Fruit fly (Drosophila melanogaster) whole organism, prepupa: Measurements from ENCODE around the gene CG14780.

ENCODE experiments used
- Blimp-1 ChIP-seq: fragments of 200-800 bp; sonication (Bioruptor generic); optimal IDR thresholded peaks from 3 replicates; lab custom pipeline; 2017; ENCODE audit warnings: missing biosample characterization, missing genetic modification characterization, mild to moderate bottlenecking, moderate library complexity, missing genetic modification reagents
- CG10631 ChIP-seq: fragments of 200-800 bp; sonication (Bioruptor generic); optimal IDR thresholded peaks from 2 replicates; lab custom pipeline; 2016; ENCODE audit warnings: missing biosample characterization, missing genetic modification characterization
- CG10669 ChIP-seq: fragments of 200-800 bp; sonication (Bioruptor generic); optimal IDR thresholded peaks from 3 replicates; lab custom pipeline; 2018; ENCODE audit warnings: missing biosample characterization, mild to moderate bottlenecking, missing genetic modification characterization, moderate library complexity
- CG11762 ChIP-seq: fragments of 200-800 bp; sonication (Bioruptor generic); optimal IDR thresholded peaks from 3 replicates; lab custom pipeline; 2016; ENCODE audit warnings: missing biosample characterization, missing genetic modification characterization; ENCODE audit not compliant: insufficient read depth
- CG11902 ChIP-seq: fragments of 200-800 bp; sonication (Bioruptor generic); optimal IDR thresholded peaks from 3 replicates; lab custom pipeline; 2016; ENCODE audit warnings: missing biosample characterization, missing genetic modification characterization
- CG15336 ChIP-seq: fragments of 200-800 bp; sonication (Bioruptor generic); IDR thresholded peaks from 2 replicates; pipeline ENCODE4 v1.3.6; 2022; ENCODE audit warnings: missing biosample characterization, missing genetic modification characterization
- CG1621 ChIP-seq: fragments of 200-800 bp; sonication (Bioruptor generic); optimal IDR thresholded peaks from 3 replicates; lab custom pipeline; 2018; ENCODE audit warnings: missing biosample characterization, mild to moderate bottlenecking, missing genetic modification characterization
- CG34406 ChIP-seq: fragments of 200-800 bp; sonication (Bioruptor generic); optimal IDR thresholded peaks from 3 replicates; lab custom pipeline; 2016; ENCODE audit warnings: missing biosample characterization, missing genetic modification characterization
- CG3919 ChIP-seq: fragments of 200-800 bp; sonication (Bioruptor generic); optimal IDR thresholded peaks from 3 replicates; lab custom pipeline; 2016; ENCODE audit warnings: missing biosample characterization, missing genetic modification characterization
- CG6163 ChIP-seq: fragments of 200-800 bp; sonication (Bioruptor generic); IDR thresholded peaks from 3 replicates; pipeline ENCODE4 v1.3.6; 2022; ENCODE audit warnings: missing biosample characterization, missing genetic modification characterization
- CG6276 ChIP-seq: fragments of 200-800 bp; sonication (Bioruptor generic); optimal IDR thresholded peaks from 2 replicates; lab custom pipeline; 2017; ENCODE audit warnings: missing biosample characterization, mild to moderate bottlenecking, missing genetic modification characterization
- CG6792 ChIP-seq: fragments of 200-800 bp; sonication (Bioruptor generic); optimal IDR thresholded peaks from 3 replicates; lab custom pipeline; 2016; ENCODE audit warnings: missing biosample characterization, missing genetic modification characterization
- CG6808 ChIP-seq: fragments of 200-800 bp; sonication (Bioruptor generic); optimal IDR thresholded peaks from 3 replicates; lab custom pipeline; 2017; ENCODE audit warnings: missing biosample characterization, missing genetic modification characterization, mild to moderate bottlenecking, moderate library complexity, missing genetic modification reagents
- CG7368 ChIP-seq: fragments of 200-800 bp; sonication (Bioruptor generic); optimal IDR thresholded peaks from 3 replicates; lab custom pipeline; 2016; ENCODE audit warnings: missing biosample characterization, missing genetic modification characterization
- CG8119 ChIP-seq: fragments of 200-800 bp; sonication (Bioruptor generic); IDR thresholded peaks from 3 replicates; pipeline ENCODE4 v1.3.6; 2022; ENCODE audit warnings: missing biosample characterization, missing genetic modification characterization
- CG8632 ChIP-seq: fragments of 200-800 bp; sonication (Bioruptor generic); optimal IDR thresholded peaks from 3 replicates; lab custom pipeline; 2016; ENCODE audit warnings: missing biosample characterization, missing genetic modification characterization
- CG9139 ChIP-seq: fragments of 200-800 bp; sonication (Bioruptor generic); optimal IDR thresholded peaks from 3 replicates; lab custom pipeline; 2017; ENCODE audit warnings: missing biosample characterization, mild to moderate bottlenecking, missing genetic modification characterization
- Eip75B ChIP-seq: fragments of 200-800 bp; sonication (Bioruptor generic); optimal IDR thresholded peaks from 3 replicates; lab custom pipeline; 2016; ENCODE audit warnings: missing biosample characterization, missing genetic modification characterization
- Eip78C ChIP-seq: fragments of 200-800 bp; sonication (Bioruptor generic); peaks from one replicate; lab custom pipeline; 2016; ENCODE audit warnings: missing biosample characterization, missing genetic modification characterization
- Eip93F ChIP-seq: fragments of 200-800 bp; sonication (Bioruptor generic); optimal IDR thresholded peaks from 2 replicates; lab custom pipeline; 2016; ENCODE audit warnings: missing biosample characterization, mild to moderate bottlenecking, missing genetic modification characterization
- Ets21C ChIP-seq: fragments of 200-800 bp; sonication (Bioruptor generic); optimal IDR thresholded peaks from 3 replicates; lab custom pipeline; 2016; ENCODE audit warnings: missing biosample characterization, missing genetic modification characterization
- Ets96B ChIP-seq: fragments of 200-800 bp; optimal IDR thresholded peaks from 2 replicates; lab custom pipeline; 2019; ENCODE audit warnings: missing biosample characterization, mild to moderate bottlenecking, missing genetic modification characterization, moderate library complexity
- Gug ChIP-seq: fragments of 200-800 bp; sonication (Bioruptor generic); IDR thresholded peaks from 2 replicates; pipeline ENCODE4 v1.3.6; 2022; ENCODE audit warnings: missing biosample characterization, missing genetic modification characterization
- Hr39 ChIP-seq: fragments of 200-800 bp; sonication (Bioruptor generic); optimal IDR thresholded peaks from 2 replicates; lab custom pipeline; 2016; ENCODE audit warnings: missing biosample characterization, missing genetic modification characterization
- Hr4 ChIP-seq: fragments of 200-800 bp; sonication (Bioruptor generic); optimal IDR thresholded peaks from 3 replicates; lab custom pipeline; 2016; ENCODE audit warnings: missing biosample characterization, missing genetic modification characterization
- Met ChIP-seq: fragments of 200-800 bp; sonication (Bioruptor generic); optimal IDR thresholded peaks from 3 replicates; lab custom pipeline; 2016; ENCODE audit warnings: missing biosample characterization, missing genetic modification characterization
- Sox102F ChIP-seq: fragments of 200-800 bp; sonication (Bioruptor generic); optimal IDR thresholded peaks from 2 replicates; lab custom pipeline; 2016; ENCODE audit warnings: missing biosample characterization, mild to moderate bottlenecking, missing genetic modification characterization
- Sox14 ChIP-seq: fragments of 200-800 bp; sonication (Bioruptor generic); optimal IDR thresholded peaks from 3 replicates; lab custom pipeline; 2016; ENCODE audit warnings: missing biosample characterization, missing genetic modification characterization
- Sox15 ChIP-seq: fragments of 200-800 bp; sonication (Bioruptor generic); optimal IDR thresholded peaks from 3 replicates; lab custom pipeline; 2016; ENCODE audit warnings: missing biosample characterization, missing genetic modification characterization
- acj6 ChIP-seq: fragments of 200-800 bp; sonication (Bioruptor generic); optimal IDR thresholded peaks from 3 replicates; lab custom pipeline; 2016; ENCODE audit warnings: missing biosample characterization, missing genetic modification characterization
- cyc ChIP-seq: fragments of 200-800 bp; sonication (Bioruptor generic); optimal IDR thresholded peaks from 3 replicates; lab custom pipeline; 2016; ENCODE audit warnings: missing biosample characterization, missing genetic modification characterization
- eg ChIP-seq: fragments of 200-800 bp; sonication (Bioruptor generic); IDR thresholded peaks from 3 replicates; pipeline ENCODE4 v1.3.6; 2022; ENCODE audit warnings: missing biosample characterization, missing genetic modification characterization
- fd59A ChIP-seq: fragments of 200-800 bp; sonication (Bioruptor generic); optimal IDR thresholded peaks from 2 replicates; lab custom pipeline; 2017; ENCODE audit warnings: missing biosample characterization, mild to moderate bottlenecking, missing genetic modification characterization, missing genetic modification reagents
- fd85E ChIP-seq: fragments of 200-800 bp; sonication (Bioruptor generic); optimal IDR thresholded peaks from 3 replicates; lab custom pipeline; 2016; ENCODE audit warnings: missing biosample characterization, missing genetic modification characterization
- fkh ChIP-seq: fragments of 200-800 bp; sonication (Bioruptor generic); optimal IDR thresholded peaks from 3 replicates; lab custom pipeline; 2017; ENCODE audit warnings: missing biosample characterization, mild to moderate bottlenecking, missing genetic modification characterization, moderate library complexity
- lz ChIP-seq: fragments of 200-800 bp; sonication (Bioruptor generic); optimal IDR thresholded peaks from 3 replicates; lab custom pipeline; 2016; ENCODE audit warnings: missing biosample characterization, missing genetic modification characterization
- net ChIP-seq: fragments of 200-800 bp; sonication (Bioruptor generic); optimal IDR thresholded peaks from 3 replicates; lab custom pipeline; 2016; ENCODE audit warnings: missing biosample characterization, missing genetic modification characterization
- pdm3 ChIP-seq: fragments of 200-800 bp; sonication (Bioruptor generic); optimal IDR thresholded peaks from 3 replicates; lab custom pipeline; 2016; ENCODE audit warnings: missing biosample characterization, missing genetic modification characterization
- salr ChIP-seq, 2 experiments: fragments of 200-800 bp; sonication (Bioruptor generic); optimal IDR thresholded peaks; 3 replicates each; lab custom pipeline; 2016 to 2018; ENCODE audit warnings: missing biosample characterization in 2 of 2, missing genetic modification characterization in 2 of 2, mild to moderate bottlenecking in 1 of 2
- spab ChIP-seq: fragments of 200-800 bp; sonication (Bioruptor generic); optimal IDR thresholded peaks from 2 replicates; lab custom pipeline; 2017; ENCODE audit warnings: missing biosample characterization, mild to moderate bottlenecking, missing genetic modification characterization, missing genetic modification reagents
- ss ChIP-seq, 2 experiments: fragments of 200-800 bp; sonication (Bioruptor generic); optimal IDR thresholded peaks; 2 replicates in 1 of 2; 3 replicates in 1 of 2; lab custom pipeline; 2017 to 2018; ENCODE audit warnings: mild to moderate bottlenecking in 2 of 2, missing biosample characterization in 2 of 2, missing genetic modification characterization in 2 of 2, moderate library complexity in 1 of 2
- vri ChIP-seq: fragments of 200-800 bp; sonication (Bioruptor generic); optimal IDR thresholded peaks from 3 replicates; lab custom pipeline; 2016; ENCODE audit warnings: missing biosample characterization, mild to moderate bottlenecking, missing genetic modification characterization

CG14780 gene

dm6 chrX:1482840-1483518 is 10.7 kb downstream of the CG14780 start, which contains the start of the genes sta and inc (continued):
- TF ChIP-seq Sox14 (GFP tag; lab: Kevin White, UChicago), result peak; percentile 56
- TF ChIP-seq Hr39 (GFP tag; lab: Kevin White, UChicago), result peak; percentile 31
- TF ChIP-seq Eip93F (GFP tag; lab: Kevin White, UChicago), result no peak
- peak; percentile 11 for TF ChIP-seq fd59A (GFP tag; lab: Kevin White, UChicago)
- TF ChIP-seq Hr4 (GFP tag; lab: Kevin White, UChicago), result no peak
- TF ChIP-seq CG6163, result peak; percentile 76
- TF ChIP-seq fd85E (GFP tag; lab: Kevin White, UChicago), result peak; percentile 34
- no peak for TF ChIP-seq CG10631 (GFP tag; lab: Kevin White, UChicago)
- peak; percentile 35 for TF ChIP-seq fkh
- TF ChIP-seq CG9139 (GFP tag; lab: Kevin White, UChicago), result peak; percentile 61
- TF ChIP-seq lz, result peak; percentile 43
- peak; percentile 63 for TF ChIP-seq CG7368 (GFP tag; lab: Kevin White, UChicago)
- TF ChIP-seq Ets96B (tag; lab: Kevin White, UChicago), result peak; percentile 20
- peak; percentile 41 for TF ChIP-seq CG10669 (GFP tag; lab: Kevin White, UChicago)
- TF ChIP-seq CG1621, result peak; percentile 86
- TF ChIP-seq Blimp-1 (GFP tag; lab: Kevin White, UChicago), result peak; percentile 29
- peak; percentile 90 for TF ChIP-seq Eip78C
- peak; percentile 57; the same call in 2 of the 3 replicates for TF ChIP-seq eg (GFP tag; lab: Robert Waterston, UW)
- TF ChIP-seq net (GFP tag; lab: Kevin White, UChicago), result peak; percentile 46
- peak; percentile 42 for TF ChIP-seq CG6808
- TF ChIP-seq cyc (GFP tag; lab: Kevin White, UChicago), result peak; percentile 58
- TF ChIP-seq, all 60 proteins: peak for 48

DNA sequence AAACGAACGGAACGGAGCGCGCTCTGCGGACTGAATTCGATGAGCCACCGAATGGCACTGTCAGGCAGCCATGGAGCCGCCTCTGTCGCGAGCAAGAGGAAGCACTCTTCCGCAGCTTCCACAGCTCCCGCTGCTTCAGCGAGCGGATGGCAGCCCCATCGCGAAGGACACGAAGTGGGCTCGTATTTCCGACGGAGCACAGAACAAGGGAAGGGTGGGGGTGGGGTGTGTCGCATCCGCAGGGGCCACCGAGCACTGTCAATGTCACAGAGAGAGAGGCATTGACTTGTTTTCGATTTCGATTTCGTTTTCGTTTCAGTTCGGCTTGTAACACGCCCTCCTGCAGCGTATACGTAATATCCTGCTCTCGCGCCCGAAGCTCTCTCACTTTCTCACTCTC is 35.4 kb downstream of the CG14780 start, which contains the start of gene Nmdar2:
Nmdar2 (minus strand) TSS at position 59 of the 400 bp plus-strand sequence.
- no peak for TF ChIP-seq CG3919 (GFP tag; lab: Kevin White, UChicago)
- no peak for TF ChIP-seq vri (GFP tag; lab: Kevin White, UChicago)
- TF ChIP-seq salr (GFP tag; optimal IDR thresholded peaks at IDR 0.05; lab: Kevin White, UChicago), result no peak
- no peak for TF ChIP-seq CG15336 (GFP tag; lab: Robert Waterston, UW)
- TF ChIP-seq, all 60 proteins: peak for 0

- TF ChIP-seq spab (no peak), ss (GFP tag; optimal IDR thresholded peaks at IDR 0.05; lab: Kevin White, UChicago) (no peak), fd85E (GFP tag; lab: Kevin White, UChicago) (no peak), CG6276 (GFP tag; lab: Kevin White, UChicago) (no peak), CG9139 (GFP tag; lab: Kevin White, UChicago) (no peak), CG6808 (no peak), CG7368 (GFP tag; lab: Kevin White, UChicago) (no peak), CG11902 (no peak)
Measured at dm6 chrX:1508241-1508823, 36.0 kb downstream of the CG14780 start.

DNA sequence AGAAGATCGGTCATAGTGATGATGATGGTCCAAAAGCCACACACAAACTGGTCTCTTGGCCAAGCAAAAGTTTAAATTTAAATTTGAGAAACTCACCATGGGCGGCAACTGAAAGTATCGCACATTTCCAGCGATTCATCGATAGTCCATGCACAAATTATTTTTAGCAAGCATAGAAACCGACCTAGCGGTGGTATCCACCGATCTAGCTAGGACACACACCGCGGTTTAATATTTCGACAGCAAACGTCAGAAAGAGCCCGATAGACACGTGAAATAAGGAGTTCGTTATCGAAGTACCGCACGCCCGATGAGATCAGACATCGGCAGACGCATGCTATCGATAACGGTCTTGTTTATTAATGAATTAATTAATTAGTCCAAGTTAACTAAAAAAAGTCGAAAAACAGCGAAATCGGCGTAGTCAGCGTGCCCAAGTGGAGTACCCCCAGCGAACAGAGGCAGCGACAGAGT is 40.5 kb downstream of the CG14780 start, which contains the start of gene CG14795:
CG14795 (minus strand) TSS at position 51 of the 474 bp plus-strand sequence.
- TF ChIP-seq CG34406, result no peak
- no peak for TF ChIP-seq fkh
- no peak for TF ChIP-seq Eip75B (GFP tag; lab: Kevin White, UChicago)
- no peak for TF ChIP-seq CG8119 (GFP tag; lab: Robert Waterston, UW)
- no peak for TF ChIP-seq eg (GFP tag; lab: Robert Waterston, UW)
- TF ChIP-seq Ets21C (GFP tag; lab: Kevin White, UChicago), result no peak
- no peak for TF ChIP-seq CG11762 (GFP tag; lab: Kevin White, UChicago)
- no peak for TF ChIP-seq CG6163
- TF ChIP-seq Sox14 (GFP tag; lab: Kevin White, UChicago), result peak; percentile 38
- no peak for TF ChIP-seq Blimp-1 (GFP tag; lab: Kevin White, UChicago)
- TF ChIP-seq Eip78C, result peak; percentile 19
- no peak for TF ChIP-seq Met (GFP tag; lab: Kevin White, UChicago)
- TF ChIP-seq CG6792 (GFP tag; lab: Kevin White, UChicago), result no peak
- no peak for TF ChIP-seq Sox15 (GFP tag; lab: Kevin White, UChicago)
- no peak for TF ChIP-seq Eip93F (GFP tag; lab: Kevin White, UChicago)
- TF ChIP-seq CG15336 (GFP tag; lab: Robert Waterston, UW), result no peak
- no peak for TF ChIP-seq CG10631 (GFP tag; lab: Kevin White, UChicago)
- no peak for TF ChIP-seq Sox102F (GFP tag; lab: Kevin White, UChicago)
- no peak for TF ChIP-seq pdm3 (GFP tag; lab: Kevin White, UChicago)
- no peak for TF ChIP-seq fd85E (GFP tag; lab: Kevin White, UChicago)
- no peak for TF ChIP-seq Gug (GFP tag; lab: Robert Waterston, UW)
- TF ChIP-seq CG8632, result no peak
- TF ChIP-seq cyc (GFP tag; lab: Kevin White, UChicago), result no peak
- TF ChIP-seq CG1621, result peak; percentile 5
- TF ChIP-seq acj6 (GFP tag; lab: Kevin White, UChicago), result no peak
